Worm (Caenorhabditis elegans): Measurements from ENCODE around the gene fipr-16.

DNA sequence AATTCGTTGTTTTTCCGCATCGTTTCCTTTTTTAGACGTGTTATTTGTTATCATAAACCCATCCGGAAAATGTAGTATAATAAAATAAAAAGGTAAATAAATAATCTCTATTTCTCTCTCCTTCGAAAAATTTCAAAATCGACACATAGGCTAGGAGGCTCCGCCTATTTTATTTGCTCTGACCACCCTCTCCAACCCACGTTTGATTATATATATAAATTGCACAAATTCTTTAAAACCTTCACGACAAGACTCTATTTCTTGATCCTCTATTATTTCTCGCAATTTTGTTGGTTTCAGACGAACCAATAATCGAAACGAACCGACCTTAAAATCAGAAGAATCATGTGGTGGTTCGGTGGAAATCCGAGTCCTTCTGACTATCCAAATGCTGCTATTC, 10.0 kb downstream of the fipr-16 start, which contains the start of gene doxa-1:
- TF ChIP-seq nhr-120 (GFP tag; IDR thresholded peaks at IDR 0.05) = no peak
- no peak for TF ChIP-seq mes-4 (tag; optimal IDR thresholded peaks at IDR 0.05)
- no peak for TF ChIP-seq snpc-1.1 (tag; optimal IDR thresholded peaks at IDR 0.05; ENCODE audit: insufficient read depth)
- TF ChIP-seq lir-1 (GFP tag; conservative IDR thresholded peaks at IDR 0.05) = no peak
- no peak for TF ChIP-seq lin-35 (GFP tag; optimal IDR thresholded peaks at IDR 0.05)
- no peak for TF ChIP-seq zfh-2 (GFP tag; conservative IDR thresholded peaks at IDR 0.05)
- no peak for TF ChIP-seq sdz-38 (tag; optimal IDR thresholded peaks at IDR 0.05)
- TF ChIP-seq T07F8.4 (tag; optimal IDR thresholded peaks at IDR 0.05) = no peak
- TF ChIP-seq F37B4.10 (GFP tag; IDR thresholded peaks at IDR 0.05) = no peak
- TF ChIP-seq mel-28 (tag; optimal IDR thresholded peaks at IDR 0.05; ENCODE audit: borderline replicate concordance) = no peak
- no peak for TF ChIP-seq let-607 (tag; optimal IDR thresholded peaks at IDR 0.05)
- TF ChIP-seq lin-54 (GFP tag; optimal IDR thresholded peaks at IDR 0.05) = no peak
